Fruit fly (Drosophila melanogaster): ENCODE measurements around the gene CG13877.
A peak's percentile ranks its signal among the peaks of the same experiment; 100 is the strongest.

Gene CG13877

dm6 chr3L:203536-204135 is 14.2 kb upstream of the CG13877 start, which contains the start of gene NitFhit (continued):
- TF ChIP-seq Gsc (GFP tag; IDR thresholded peaks at IDR 0.05) (no peak), Lim3 (GFP tag; IDR thresholded peaks at IDR 0.05) (no peak), eve (GFP tag; optimal IDR thresholded peaks at IDR 0.05) (no peak), HLH54F (GFP tag; optimal IDR thresholded peaks at IDR 0.05) (no peak), CG2116 (GFP tag; optimal IDR thresholded peaks at IDR 0.05) (no peak), CG42726 (GFP tag; IDR thresholded peaks at IDR 0.05; ENCODE audit: partially characterized antibody) (no peak), tup (GFP tag; optimal IDR thresholded peaks at IDR 0.05) (no peak)

- TF ChIP-seq fd102C (GFP tag; optimal IDR thresholded peaks at IDR 0.05) (peak; percentile 69), zen (tag; optimal IDR thresholded peaks at IDR 0.05) (peak; percentile 97), fru (optimal IDR thresholded peaks at IDR 0.05) (no peak), zf30C (GFP tag; optimal IDR thresholded peaks at IDR 0.05) (peak; percentile 25), CG12155 (GFP tag; optimal IDR thresholded peaks at IDR 0.05) (peak; percentile 92), CG10979 (tag; optimal IDR thresholded peaks at IDR 0.05) (peak; percentile 96), Ets97D (GFP tag; optimal IDR thresholded peaks at IDR 0.05) (peak; percentile 25), CG4424 (GFP tag; optimal IDR thresholded peaks at IDR 0.05) (peak; percentile 91), dysf (GFP tag; IDR thresholded peaks at IDR 0.05) (peak; percentile 95), BEAF-32 (GFP tag; optimal IDR thresholded peaks at IDR 0.05) (peak; percentile 37), CG10274 (GFP tag; optimal IDR thresholded peaks at IDR 0.05) (peak; percentile 79), ERR (GFP tag; optimal IDR thresholded peaks at IDR 0.05) (no peak), dati (GFP tag; IDR thresholded peaks at IDR 0.05) (peak; percentile 57; the same call in 1 of the 2 replicates), Optix (GFP tag; IDR thresholded peaks at IDR 0.05) (peak; percentile 72; the same call in 2 of the 3 replicates), ken (GFP tag; IDR thresholded peaks at IDR 0.05) (peak; percentile 91), CG15601 (tag; optimal IDR thresholded peaks at IDR 0.05) (no peak), pfk (GFP tag; optimal IDR thresholded peaks at IDR 0.05) (peak; percentile 66), ssp (GFP tag; IDR thresholded peaks at IDR 0.05) (peak; percentile 78), CG4617 (GFP tag; optimal IDR thresholded peaks at IDR 0.05; ENCODE audit: borderline replicate concordance) (peak; percentile 70), pan (optimal IDR thresholded peaks at IDR 0.05) (no peak), pan (GFP tag; optimal IDR thresholded peaks at IDR 0.05 in 1 of 2, IDR thresholded peaks at IDR 0.05 in 1 of 2) (peak in 1 of 2 experiments; percentile 96), yki (optimal IDR thresholded peaks at IDR 0.05) (no peak), Gug (GFP tag; IDR thresholded peaks at IDR 0.05) (peak; percentile 57; the same call in 2 of the 4 replicates), scrt (GFP tag; optimal IDR thresholded peaks at IDR 0.05) (peak; percentile 93), NFAT (GFP tag; IDR thresholded peaks at IDR 0.05) (peak; percentile 79), CG10147 (GFP tag; optimal IDR thresholded peaks at IDR 0.05) (peak; percentile 97), vnd (GFP tag; IDR thresholded peaks at IDR 0.05; ENCODE audit: partially characterized antibody) (no peak), dimm (GFP tag; IDR thresholded peaks at IDR 0.05) (peak; percentile 82), CG17361 (GFP tag; IDR thresholded peaks at IDR 0.05) (peak; percentile 96), MESR4 (GFP tag; optimal IDR thresholded peaks at IDR 0.05) (peak; percentile 48), MTF-1 (GFP tag; optimal IDR thresholded peaks at IDR 0.05; ENCODE audit: borderline replicate concordance) (no peak), Fer2 (tag; optimal IDR thresholded peaks at IDR 0.05) (peak; percentile 95), Blimp-1 (GFP tag; optimal IDR thresholded peaks at IDR 0.05) (peak; percentile 93), CG30431 (GFP tag; optimal IDR thresholded peaks at IDR 0.05) (peak; percentile 83), CG1233 (GFP tag; optimal IDR thresholded peaks at IDR 0.05) (peak; percentile 94), Hr51 (GFP tag; optimal IDR thresholded peaks at IDR 0.05) (peak; percentile 39 to 98), lilli (GFP tag; optimal IDR thresholded peaks at IDR 0.05) (peak; percentile 86), Elba2 (GFP tag; optimal IDR thresholded peaks at IDR 0.05) (peak; percentile 58), CG9817 (tag; optimal IDR thresholded peaks at IDR 0.05) (peak; percentile 94), zfh2 (GFP tag; optimal IDR thresholded peaks at IDR 0.05) (peak; percentile 63), jing (GFP tag; optimal IDR thresholded peaks at IDR 0.05) (no peak)
These were observed 12.1 kb upstream of the CG13877 start, which contains the start of the genes Gk1 and CG13876 for dm6 chr3L:205723-206284. Gk1 (minus strand) TSS chr3L:205844. CG13876 (plus strand) TSS chr3L:206134.
